Fruit fly (Drosophila melanogaster): ENCODE measurements around the gene CG12698.

DNA sequence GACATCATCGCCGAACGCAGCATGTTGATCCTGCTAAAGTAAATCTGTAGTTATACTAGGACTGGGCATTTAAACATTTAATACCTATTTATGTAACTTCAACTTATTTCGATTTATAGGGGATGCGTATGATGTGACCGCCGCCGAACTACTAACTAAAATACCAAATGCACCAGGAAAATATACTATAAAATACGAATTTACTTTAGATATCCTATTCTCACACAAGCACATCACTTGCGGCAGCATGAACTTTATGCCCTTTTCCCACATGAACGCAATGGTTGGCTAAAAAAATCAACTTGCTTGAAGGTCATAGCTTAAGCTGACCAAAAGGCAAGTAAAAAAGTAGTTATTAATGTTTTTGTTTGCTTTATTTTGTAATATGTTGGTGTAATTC lies 19.3 kb upstream of the CG12698 start, which contains the start of gene ND-20:
- TF ChIP-seq CG4496 (GFP tag; IDR thresholded peaks at IDR 0.05) (no peak), gl (tag; optimal IDR thresholded peaks at IDR 0.05) (no peak), CG8159 (tag; optimal IDR thresholded peaks at IDR 0.05) (no peak), EcR (GFP tag; optimal IDR thresholded peaks at IDR 0.05) (no peak), CG15710 (tag; optimal IDR thresholded peaks at IDR 0.05) (peak; percentile 9), CG9948 (tag; optimal IDR thresholded peaks at IDR 0.05) (no peak), rn (GFP tag; IDR thresholded peaks at IDR 0.05) (no peak), CG12605 (GFP tag; IDR thresholded peaks at IDR 0.05) (no peak), fd96Ca (GFP tag; IDR thresholded peaks at IDR 0.05) (no peak), CG10348 (GFP tag; IDR thresholded peaks at IDR 0.05) (no peak), CG17806 (tag; optimal IDR thresholded peaks at IDR 0.05) (no peak), CG14655 (GFP tag; optimal IDR thresholded peaks at IDR 0.05) (no peak)
